Worm (Caenorhabditis elegans) whole organism, young adult: Measurements from ENCODE around the gene C50D2.6.

Source experiments
- B0035.1 ChIP-seq: sonication (generic microtip); optimal IDR thresholded peaks from 2 replicates; lab custom pipeline; 2016; ENCODE audit warnings: missing genetic modification characterization, mild to moderate bottlenecking, missing compliant biosample characterization, missing genotype, missing genetic modification reagents
- C06A6.2 ChIP-seq: fragments of 200-800 bp; sonication (Bioruptor generic); conservative IDR thresholded peaks from 2 replicates; pipeline ENCODE4 v1.3.6; 2022; ENCODE audit warnings: missing genetic modification characterization, missing compliant biosample characterization
- ama-1 ChIP-seq, 3 experiments: fragments of 150-350 bp in 1 of 3; sonication (generic microtip) in 2 of 3; optimal IDR thresholded peaks; 2 replicates each; lab custom pipeline; 2014 to 2018; ENCODE audit warnings: missing biosample characterization in 2 of 3, missing genetic modification characterization in 2 of 3, missing genetic modification reagents in 2 of 3
- aptf-2 ChIP-seq: fragments of 200-800 bp; sonication (Bioruptor generic); conservative IDR thresholded peaks from 2 replicates; pipeline ENCODE4 v1.3.6; 2022; ENCODE audit warnings: missing genetic modification reagents, missing genetic modification characterization, missing compliant biosample characterization

ce11 chrII:124904-125303 lies 40.7 kb downstream of the C50D2.6 start, which contains the start of gene nmur-2:
- no peak for TF ChIP-seq B0035.1 (tag; lab: Kevin White, UChicago)
- TF ChIP-seq ama-1 (optimal IDR thresholded peaks at IDR 0.05; lab: Kevin White, UChicago): no peak
- no peak for TF ChIP-seq ama-1 (GFP tag; optimal IDR thresholded peaks at IDR 0.05; lab: Kevin White, UChicago)
- TF ChIP-seq C06A6.2 (GFP tag; lab: Robert Waterston, UW): no peak
- TF ChIP-seq aptf-2: no peak
